Fruit fly (Drosophila melanogaster) whole organism, wandering third instar larva: ENCODE data around the gene CG10702.

ENCODE experiments used
- pan ChIP-seq: fragments of >200 bp; optimal IDR thresholded peaks from 2 replicates; lab custom pipeline; 2017
- usp ChIP-seq: fragments of >200 bp; optimal IDR thresholded peaks from 2 replicates; lab custom pipeline; 2017; ENCODE audit warnings: missing biosample characterization, missing genetic modification characterization

DNA sequence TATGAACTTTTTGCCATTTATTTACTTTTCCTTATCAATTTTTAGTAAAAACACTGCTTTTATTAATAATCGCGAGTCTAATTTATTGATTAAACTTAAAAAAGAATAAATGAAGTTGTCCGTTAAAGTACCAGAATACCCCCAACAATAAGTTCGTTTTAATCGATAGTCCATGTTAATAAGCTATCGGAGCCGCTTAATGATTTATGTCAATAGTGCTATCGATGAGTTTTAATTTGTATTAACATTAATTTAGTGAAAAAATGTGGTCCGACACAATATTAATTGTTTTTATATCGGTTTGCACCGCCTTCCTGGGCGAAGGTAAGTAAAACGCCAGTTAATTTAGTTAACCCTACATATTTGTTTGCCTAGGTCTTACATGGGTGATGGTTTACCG is 20.7 kb downstream of the CG10702 start, which contains the start of gene CG10470:
- no peak for TF ChIP-seq pan (lab: Kevin White, UChicago)
- no peak for TF ChIP-seq usp
